Worm (Caenorhabditis elegans): ENCODE results near the gene rcat-1.

rcat-1 gene

DNA sequence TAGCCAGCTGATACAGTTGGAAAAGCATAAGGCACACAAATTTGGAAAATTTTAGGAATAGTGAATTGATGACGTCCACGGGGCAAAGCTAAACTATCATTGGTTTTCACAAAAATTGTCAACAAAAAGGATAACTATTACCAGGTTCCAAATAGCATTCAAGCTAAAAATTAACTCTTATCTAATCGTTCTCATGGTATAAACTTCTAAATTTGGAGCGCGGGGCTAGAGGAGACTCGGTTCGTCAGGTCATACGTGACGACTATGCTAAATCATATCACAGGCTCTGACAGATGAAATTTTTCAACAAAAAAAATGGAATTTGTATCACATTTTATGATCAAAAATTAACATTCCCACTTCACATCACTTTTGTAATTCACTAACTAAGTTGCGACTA lies 44.0 kb upstream of the rcat-1 start:
- TF ChIP-seq egl-27 (tag; optimal IDR thresholded peaks at IDR 0.05) (no peak), eor-1 (tag; optimal IDR thresholded peaks at IDR 0.05) (no peak), nhr-76 (tag; optimal IDR thresholded peaks at IDR 0.05) (no peak), ama-1 (optimal IDR thresholded peaks at IDR 0.05) (no peak), sea-2 (GFP tag; optimal IDR thresholded peaks at IDR 0.05) (no peak), elt-1 (tag; optimal IDR thresholded peaks at IDR 0.05) (no peak), fkh-2 (tag; optimal IDR thresholded peaks at IDR 0.05) (no peak), nhr-11 (tag; optimal IDR thresholded peaks at IDR 0.05) (no peak), fkh-10 (GFP tag; optimal IDR thresholded peaks at IDR 0.05) (no peak), ZK546.5 (tag; optimal IDR thresholded peaks at IDR 0.05) (no peak), ceh-28 (tag; optimal IDR thresholded peaks at IDR 0.05) (no peak), mml-1 (tag; optimal IDR thresholded peaks at IDR 0.05) (no peak), ceh-16 (tag; optimal IDR thresholded peaks at IDR 0.05) (no peak)

DNA sequence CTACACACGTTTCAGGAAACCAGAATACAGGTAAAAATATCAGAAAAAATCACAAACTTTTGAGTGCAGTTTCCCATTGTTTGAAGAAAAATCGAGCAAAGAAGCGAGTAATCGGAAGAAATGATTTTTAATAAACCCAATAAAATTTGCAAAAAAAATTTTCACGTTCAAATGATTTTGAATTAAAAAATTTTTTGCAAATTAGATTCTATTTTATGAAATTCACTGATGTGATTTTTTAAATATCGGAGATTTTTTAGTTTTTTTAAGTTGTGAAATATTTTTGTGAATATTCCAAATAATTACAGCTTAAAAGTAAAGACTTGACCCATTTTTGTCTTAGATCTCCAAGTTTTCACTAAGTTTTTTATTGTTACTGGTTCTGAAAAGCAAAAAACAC lies 43.0 kb upstream of the rcat-1 start, which contains the start of gene pnp-1:
Gene pnp-1 (minus strand): TSS at position 101 of the 400 bp plus-strand sequence.
- no peak for TF ChIP-seq ceh-9 (tag; optimal IDR thresholded peaks at IDR 0.05)
- no peak for TF ChIP-seq nfya-1 (tag; optimal IDR thresholded peaks at IDR 0.05; ENCODE audit: insufficient read depth)
- TF ChIP-seq nhr-25 (tag; optimal IDR thresholded peaks at IDR 0.05), result no peak
- no peak for TF ChIP-seq elt-3 (tag; optimal IDR thresholded peaks at IDR 0.05)
- no peak for TF ChIP-seq nhr-12 (tag; optimal IDR thresholded peaks at IDR 0.05)
- no peak for TF ChIP-seq zag-1 (tag; optimal IDR thresholded peaks at IDR 0.05)
- TF ChIP-seq fkh-2 (tag; optimal IDR thresholded peaks at IDR 0.05), result no peak
- no peak for TF ChIP-seq nhr-67 (tag; optimal IDR thresholded peaks at IDR 0.05)
- no peak for TF ChIP-seq egl-27 (tag; optimal IDR thresholded peaks at IDR 0.05)
- no peak for TF ChIP-seq eor-1 (tag; optimal IDR thresholded peaks at IDR 0.05)
- TF ChIP-seq ceh-16 (tag; optimal IDR thresholded peaks at IDR 0.05), result no peak
- no peak for TF ChIP-seq ztf-4 (tag; optimal IDR thresholded peaks at IDR 0.05)
- no peak for TF ChIP-seq nhr-23 (tag; optimal IDR thresholded peaks at IDR 0.05)
- no peak for TF ChIP-seq elt-1 (tag; optimal IDR thresholded peaks at IDR 0.05)
- no peak for TF ChIP-seq R02D3.7 (tag; optimal IDR thresholded peaks at IDR 0.05)
- no peak for TF ChIP-seq ceh-82 (tag; optimal IDR thresholded peaks at IDR 0.05)
- TF ChIP-seq aly-2 (tag; optimal IDR thresholded peaks at IDR 0.05), result no peak
- TF ChIP-seq skn-1 (tag; optimal IDR thresholded peaks at IDR 0.05), result no peak

ce11 chrIV:296849-297248 lies 41.6 kb upstream of the rcat-1 start:
- TF ChIP-seq jun-1 (tag; optimal IDR thresholded peaks at IDR 0.05) (peak; percentile 67), tbx-2 (tag; optimal IDR thresholded peaks at IDR 0.05) (no peak), ztf-11 (tag; optimal IDR thresholded peaks at IDR 0.05) (no peak), ztf-4 (tag; optimal IDR thresholded peaks at IDR 0.05) (no peak), pha-4 (tag; optimal IDR thresholded peaks at IDR 0.05) (peak; percentile 21), aly-2 (tag; optimal IDR thresholded peaks at IDR 0.05) (no peak), nhr-12 (tag; optimal IDR thresholded peaks at IDR 0.05) (no peak), skn-1 (tag; optimal IDR thresholded peaks at IDR 0.05) (peak; percentile 47), nhr-11 (tag; optimal IDR thresholded peaks at IDR 0.05) (no peak), egl-5 (tag; optimal IDR thresholded peaks at IDR 0.05) (no peak), fos-1 (tag; optimal IDR thresholded peaks at IDR 0.05) (no peak), elt-1 (tag; optimal IDR thresholded peaks at IDR 0.05) (no peak), ceh-9 (tag; optimal IDR thresholded peaks at IDR 0.05) (no peak), mml-1 (tag; optimal IDR thresholded peaks at IDR 0.05) (no peak), ceh-28 (tag; optimal IDR thresholded peaks at IDR 0.05) (no peak), pqm-1 (tag; optimal IDR thresholded peaks at IDR 0.05) (peak; percentile 91), nhr-77 (tag; optimal IDR thresholded peaks at IDR 0.05) (no peak), snpc-4 (tag; optimal IDR thresholded peaks at IDR 0.05) (no peak), nhr-76 (tag; optimal IDR thresholded peaks at IDR 0.05) (no peak), nhr-67 (tag; optimal IDR thresholded peaks at IDR 0.05) (no peak), ZK546.5 (tag; optimal IDR thresholded peaks at IDR 0.05) (no peak), ama-1 (optimal IDR thresholded peaks at IDR 0.05) (no peak), lsy-12 (tag; optimal IDR thresholded peaks at IDR 0.05) (no peak), zag-1 (tag; optimal IDR thresholded peaks at IDR 0.05) (no peak), nfya-1 (tag; optimal IDR thresholded peaks at IDR 0.05; ENCODE audit: insufficient read depth) (no peak), unc-62 (GFP tag; optimal IDR thresholded peaks at IDR 0.05) (no peak), nhr-25 (tag; optimal IDR thresholded peaks at IDR 0.05) (no peak), fkh-2 (tag; optimal IDR thresholded peaks at IDR 0.05) (no peak), R02D3.7 (tag; optimal IDR thresholded peaks at IDR 0.05) (no peak), sea-2 (GFP tag; optimal IDR thresholded peaks at IDR 0.05) (no peak), elt-2 (tag; optimal IDR thresholded peaks at IDR 0.05) (peak; percentile 95)
